Fruit fly (Drosophila melanogaster): ENCODE results near the gene CG33325.
A peak's percentile ranks its signal among the peaks of the same experiment; 100 is the strongest.

The CG33325 gene

dm6 chr3R:8701197-8701596, 21.4 kb upstream of the CG33325 start:
- TF ChIP-seq noc (tag; optimal IDR thresholded peaks at IDR 0.05) = no peak

dm6 chr3R:8700660-8701059, 20.8 kb upstream of the CG33325 start:
- TF ChIP-seq noc (tag; optimal IDR thresholded peaks at IDR 0.05) = no peak

dm6 chr3R:8699230-8699629, 19.4 kb upstream of the CG33325 start:
- TF ChIP-seq noc (tag; optimal IDR thresholded peaks at IDR 0.05) = no peak

dm6 chr3R:8697772-8698259, 18.0 kb upstream of the CG33325 start, which contains the start of gene hb:
hb (minus strand) TSS chr3R:8697822.
- no peak for TF ChIP-seq noc (tag; optimal IDR thresholded peaks at IDR 0.05)

- TF ChIP-seq noc (tag; optimal IDR thresholded peaks at IDR 0.05) = no peak
Measured at dm6 chr3R:8694110-8694826, 14.4 kb upstream of the CG33325 start.

- no peak for TF ChIP-seq noc (tag; optimal IDR thresholded peaks at IDR 0.05)
Measured at dm6 chr3R:8686446-8686845, 6.6 kb upstream of the CG33325 start.

dm6 chr3R:8684328-8685177, 4.7 kb upstream of the CG33325 start, which contains the start of gene CG44227:
CG44227 (minus strand) TSS chr3R:8685176.
- no peak for TF ChIP-seq noc (tag; optimal IDR thresholded peaks at IDR 0.05)

dm6 chr3R:8683280-8683679, 3.4 kb upstream of the CG33325 start:
- no peak for TF ChIP-seq noc (tag; optimal IDR thresholded peaks at IDR 0.05)

dm6 chr3R:8680611-8681010, 777 bp upstream of the CG33325 start:
- TF ChIP-seq noc (tag; optimal IDR thresholded peaks at IDR 0.05) = no peak

dm6 chr3R:8676560-8677000, 3.3 kb downstream of the CG33325 start, which contains the start of the genes Unc50, CG11755 and CG8043:
Unc50 (minus strand) TSS chr3R:8676613.
CG11755 (plus strand) TSS chr3R:8676915.
CG8043 (plus strand) TSS chr3R:8676915.
- peak; percentile 84 for TF ChIP-seq noc (tag; optimal IDR thresholded peaks at IDR 0.05)

- peak; percentile 55 for TF ChIP-seq noc (tag; optimal IDR thresholded peaks at IDR 0.05)
Measured at dm6 chr3R:8673803-8674234, 6.0 kb downstream of the CG33325 start, which contains the start of gene mRpL19. mRpL19 (plus strand) TSS chr3R:8674109.

dm6 chr3R:8670529-8671491, 9.0 kb downstream of the CG33325 start, which contains the start of gene p:
p (minus strand) TSS chr3R:8670684.
- peak; percentile 56 for TF ChIP-seq noc (tag; optimal IDR thresholded peaks at IDR 0.05)

dm6 chr3R:8669900-8670528, 9.8 kb downstream of the CG33325 start:
- TF ChIP-seq noc (tag; optimal IDR thresholded peaks at IDR 0.05) = no peak

- peak; percentile 98 for TF ChIP-seq noc (tag; optimal IDR thresholded peaks at IDR 0.05)
Measured at dm6 chr3R:8669029-8669707, 10.7 kb downstream of the CG33325 start.
